Worm (Caenorhabditis elegans) whole organism, early embryonic: ENCODE results near the gene C40H5.2.

Experiments
- aly-1 ChIP-seq: sonication (generic microtip); optimal IDR thresholded peaks from 2 replicates; lab custom pipeline; 2016; ENCODE audit warnings: missing genetic modification characterization, missing compliant biosample characterization
- ama-1 ChIP-seq: fragments of 150-350 bp; optimal IDR thresholded peaks from 2 replicates; lab custom pipeline; 2014
- ceh-13 ChIP-seq: fragments of 200-800 bp; sonication (Bioruptor generic); optimal IDR thresholded peaks from 2 replicates; lab custom pipeline; 2018; ENCODE audit warnings: mild to moderate bottlenecking, missing genetic modification characterization, missing compliant biosample characterization
- ceh-36 ChIP-seq: sonication (generic microtip); optimal IDR thresholded peaks from 2 replicates; lab custom pipeline; 2016; ENCODE audit warnings: missing genetic modification characterization, inconsistent platforms, missing compliant biosample characterization
- ets-7 ChIP-seq: sonication (generic microtip); optimal IDR thresholded peaks from 2 replicates; lab custom pipeline; 2016; ENCODE audit warnings: missing genotype, missing genetic modification characterization, missing compliant biosample characterization
- flt-1 ChIP-seq: fragments of 200-800 bp; sonication (Bioruptor generic); IDR thresholded peaks from 2 replicates; pipeline ENCODE4 v1.3.6; 2022; ENCODE audit warnings: missing genetic modification characterization, missing compliant biosample characterization
- hmbx-1 ChIP-seq: sonication (generic microtip); optimal IDR thresholded peaks from 2 replicates; lab custom pipeline; 2016; ENCODE audit warnings: mild to moderate bottlenecking, missing genetic modification characterization, missing compliant biosample characterization
- hnd-1 ChIP-seq: sonication (generic microtip); optimal IDR thresholded peaks from 2 replicates; lab custom pipeline; 2016; ENCODE audit warnings: missing genetic modification characterization, missing compliant biosample characterization
- scrt-1 ChIP-seq: fragments of 200-800 bp; sonication (Bioruptor generic); IDR thresholded peaks from 2 replicates; pipeline ENCODE4 v1.3.6; 2022; ENCODE audit warnings: missing genetic modification characterization, missing compliant biosample characterization
- sea-1 ChIP-seq: fragments of 200-800 bp; sonication (Bioruptor generic); conservative IDR thresholded peaks from 2 replicates; pipeline ENCODE4 v1.3.6; 2022; ENCODE audit warnings: missing genetic modification characterization, missing compliant biosample characterization
- tra-4 ChIP-seq: sonication (generic microtip); optimal IDR thresholded peaks from 2 replicates; lab custom pipeline; 2017; ENCODE audit warnings: missing genetic modification characterization, missing compliant biosample characterization

ce11 chrX:11720058-11720457 lies 25.8 kb upstream of the C40H5.2 start:
- TF ChIP-seq ama-1 (no peak), sea-1 (GFP tag; lab: Robert Waterston, UW) (no peak), hmbx-1 (no peak), aly-1 (tag; lab: Kevin White, UChicago) (no peak), ceh-36 (tag; lab: Kevin White, UChicago) (no peak), scrt-1 (no peak), ets-7 (no peak), hnd-1 (no peak), tra-4 (no peak), ceh-13 (GFP tag; lab: Kevin White, UChicago) (no peak), flt-1 (GFP tag; lab: Robert Waterston, UW) (no peak)
